Worm (Caenorhabditis elegans) whole organism, L2 larva: ENCODE measurements around the gene kcnl-3.

Experiments used
- C34F6.9 ChIP-seq: fragments of 150-350 bp; optimal IDR thresholded peaks from 2 replicates; lab custom pipeline; 2014; ENCODE audit warnings: missing biosample characterization, missing genetic modification characterization
- F13H6.1 ChIP-seq: sonication (generic microtip); optimal IDR thresholded peaks from 2 replicates; lab custom pipeline; 2016; ENCODE audit warnings: missing genetic modification characterization, missing compliant biosample characterization
- R02D3.7 ChIP-seq: fragments of 150-350 bp; optimal IDR thresholded peaks from 2 replicates; lab custom pipeline; 2014; ENCODE audit warnings: missing biosample characterization, missing genetic modification characterization
- Y55F3AM.14 ChIP-seq: fragments of 200-800 bp; sonication (Bioruptor generic); optimal IDR thresholded peaks from 2 replicates; lab custom pipeline; 2018; ENCODE audit warnings: mild to moderate bottlenecking, missing genetic modification characterization, missing compliant biosample characterization
- alr-1 ChIP-seq: fragments of 150-350 bp; optimal IDR thresholded peaks from 2 replicates; lab custom pipeline; 2014; ENCODE audit warnings: missing biosample characterization, missing genetic modification characterization
- aly-2 ChIP-seq: fragments of 150-350 bp; optimal IDR thresholded peaks from 2 replicates; lab custom pipeline; 2014; ENCODE audit warnings: missing biosample characterization, missing genetic modification characterization
- ama-1 ChIP-seq: fragments of 150-350 bp; optimal IDR thresholded peaks from 2 replicates; lab custom pipeline; 2018; ENCODE audit warnings: inconsistent platforms
- ceh-16 ChIP-seq: fragments of 150-350 bp; optimal IDR thresholded peaks from 2 replicates; lab custom pipeline; 2014; ENCODE audit warnings: missing biosample characterization, missing genetic modification characterization
- ceh-82 ChIP-seq: fragments of 150-350 bp; optimal IDR thresholded peaks from 2 replicates; lab custom pipeline; 2014; ENCODE audit warnings: missing biosample characterization, missing genetic modification characterization
- crh-2 ChIP-seq: sonication (generic microtip); optimal IDR thresholded peaks from 2 replicates; lab custom pipeline; 2017; ENCODE audit warnings: missing biosample characterization, missing genetic modification characterization
- egl-27 ChIP-seq: sonication (generic microtip); optimal IDR thresholded peaks from 3 replicates; lab custom pipeline; 2017; ENCODE audit warnings: missing biosample characterization, missing genetic modification reagents, missing genetic modification characterization
- fos-1 ChIP-seq: fragments of 150-350 bp; optimal IDR thresholded peaks from 2 replicates; lab custom pipeline; 2014; ENCODE audit warnings: missing biosample characterization, missing genetic modification characterization
- lin-11 ChIP-seq: fragments of 150-350 bp; sonication (generic microtip); optimal IDR thresholded peaks from 2 replicates; lab custom pipeline; 2014; ENCODE audit warnings: missing biosample characterization, missing genetic modification characterization, inconsistent platforms, mixed read lengths
- lsy-2 ChIP-seq, 2 experiments: fragments of 150-350 bp in 1 of 2; sonication (generic microtip) in 1 of 2; optimal IDR thresholded peaks; 2 replicates each; lab custom pipeline; 2014 to 2017; ENCODE audit warnings: missing biosample characterization in 2 of 2, missing genetic modification characterization in 2 of 2
- mab-5 ChIP-seq: fragments of 150-350 bp; optimal IDR thresholded peaks from 2 replicates; lab custom pipeline; 2014; ENCODE audit warnings: missing biosample characterization, missing genetic modification characterization
- mbf-1 ChIP-seq: sonication (generic microtip); optimal IDR thresholded peaks from 2 replicates; lab custom pipeline; 2017; ENCODE audit warnings: missing biosample characterization, missing genetic modification characterization
- mdl-1 ChIP-seq, 2 experiments: fragments of 150-350 bp in 1 of 2; sonication (generic microtip) in 1 of 2; optimal IDR thresholded peaks; 2 replicates each; lab custom pipeline; 2017; ENCODE audit warnings: missing biosample characterization in 2 of 2, missing genetic modification characterization in 2 of 2
- nhr-10 ChIP-seq: sonication (generic microtip); optimal IDR thresholded peaks from 2 replicates; lab custom pipeline; 2017; ENCODE audit warnings: missing biosample characterization, missing genetic modification characterization
- nhr-129 ChIP-seq: fragments of 150-350 bp; optimal IDR thresholded peaks from 2 replicates; lab custom pipeline; 2014; ENCODE audit warnings: missing biosample characterization, missing genetic modification characterization
- nhr-23 ChIP-seq: fragments of 150-350 bp; optimal IDR thresholded peaks from 2 replicates; lab custom pipeline; 2014; ENCODE audit warnings: missing biosample characterization, missing genetic modification reagents, missing genetic modification characterization
- nhr-237 ChIP-seq: fragments of 150-350 bp; optimal IDR thresholded peaks from 2 replicates; lab custom pipeline; 2014; ENCODE audit warnings: missing biosample characterization, missing genetic modification characterization
- nhr-25 ChIP-seq: fragments of 150-350 bp; sonication (generic microtip); optimal IDR thresholded peaks from 3 replicates; lab custom pipeline; 2014; ENCODE audit warnings: missing biosample characterization, missing genetic modification characterization
- nhr-77 ChIP-seq: fragments of 150-350 bp; optimal IDR thresholded peaks from 2 replicates; lab custom pipeline; 2014; ENCODE audit warnings: missing biosample characterization, missing genetic modification characterization
- peb-1 ChIP-seq: fragments of 150-350 bp; optimal IDR thresholded peaks from 2 replicates; lab custom pipeline; 2014; ENCODE audit warnings: missing biosample characterization, missing genetic modification characterization
- sem-4 ChIP-seq: fragments of 150-350 bp; optimal IDR thresholded peaks from 2 replicates; lab custom pipeline; 2014; ENCODE audit warnings: missing biosample characterization, missing genetic modification reagents, missing genetic modification characterization
- sma-3 ChIP-seq: sonication (generic microtip); optimal IDR thresholded peaks from 2 replicates; lab custom pipeline; 2016; ENCODE audit warnings: missing genetic modification reagents, missing genetic modification characterization, missing compliant biosample characterization
- sma-9 ChIP-seq, 2 experiments: fragments of 150-350 bp in 1 of 2; sonication (generic microtip) in 1 of 2; optimal IDR thresholded peaks; 2 replicates each; lab custom pipeline; 2014 to 2016; ENCODE audit warnings: missing genetic modification characterization in 2 of 2, mild to moderate bottlenecking in 1 of 2, missing biosample characterization in 1 of 2, missing compliant biosample characterization in 1 of 2, missing genetic modification reagents in 1 of 2, moderate library complexity in 1 of 2
- snpc-4 ChIP-seq: fragments of 150-350 bp; optimal IDR thresholded peaks from 2 replicates; lab custom pipeline; 2014; ENCODE audit warnings: missing biosample characterization, missing genetic modification characterization
- unc-55 ChIP-seq: fragments of 150-350 bp; sonication (generic microtip); optimal IDR thresholded peaks from 3 replicates; lab custom pipeline; 2014; ENCODE audit warnings: missing biosample characterization, missing genetic modification reagents, missing genetic modification characterization
- unc-62 ChIP-seq: fragments of 150-350 bp; optimal IDR thresholded peaks from 2 replicates; lab custom pipeline; 2014; ENCODE audit warnings: missing biosample characterization, missing genetic modification reagents, missing genetic modification characterization
- zag-1 ChIP-seq: fragments of 150-350 bp; optimal IDR thresholded peaks from 2 replicates; lab custom pipeline; 2014; ENCODE audit warnings: missing biosample characterization, missing genetic modification characterization
- ztf-4 ChIP-seq: fragments of 150-350 bp; optimal IDR thresholded peaks from 2 replicates; lab custom pipeline; 2014; ENCODE audit warnings: missing biosample characterization, missing genetic modification characterization

kcnl-3 gene

ce11 chrX:5360682-5361081, 26.0 kb upstream of the kcnl-3 start:
- no peak for TF ChIP-seq unc-62 (GFP tag; lab: Kevin White, UChicago)
- TF ChIP-seq aly-2 = no peak
- no peak for TF ChIP-seq alr-1 (tag; lab: Kevin White, UChicago)
- no peak for TF ChIP-seq sma-9 (GFP tag; optimal IDR thresholded peaks at IDR 0.05; lab: Kevin White, UChicago)
- TF ChIP-seq sma-9 (tag; optimal IDR thresholded peaks at IDR 0.05; lab: Kevin White, UChicago) = no peak
- TF ChIP-seq nhr-25 (tag; lab: Kevin White, UChicago) = no peak
- no peak for TF ChIP-seq ztf-4 (tag; lab: Kevin White, UChicago)
- no peak for TF ChIP-seq snpc-4 (tag; lab: Kevin White, UChicago)
- TF ChIP-seq Y55F3AM.14 (GFP tag; lab: Kevin White, UChicago) = no peak
- no peak for TF ChIP-seq nhr-77 (tag; lab: Kevin White, UChicago)
- no peak for TF ChIP-seq lsy-2 (tag; optimal IDR thresholded peaks at IDR 0.05; lab: Kevin White, UChicago)
- TF ChIP-seq ceh-16 (tag; lab: Kevin White, UChicago) = no peak

- no peak for TF ChIP-seq nhr-10
- no peak for TF ChIP-seq sem-4
- no peak for TF ChIP-seq ama-1
- no peak for TF ChIP-seq lsy-2 (tag; optimal IDR thresholded peaks at IDR 0.05; lab: Kevin White, UChicago)
- no peak for TF ChIP-seq unc-62 (GFP tag; lab: Kevin White, UChicago)
These were observed 22.4 kb upstream of the kcnl-3 start, which contains the start of gene chtl-1 for ce11 chrX:5364222-5364621. chtl-1 (minus strand) TSS chrX:5364322.

DNA sequence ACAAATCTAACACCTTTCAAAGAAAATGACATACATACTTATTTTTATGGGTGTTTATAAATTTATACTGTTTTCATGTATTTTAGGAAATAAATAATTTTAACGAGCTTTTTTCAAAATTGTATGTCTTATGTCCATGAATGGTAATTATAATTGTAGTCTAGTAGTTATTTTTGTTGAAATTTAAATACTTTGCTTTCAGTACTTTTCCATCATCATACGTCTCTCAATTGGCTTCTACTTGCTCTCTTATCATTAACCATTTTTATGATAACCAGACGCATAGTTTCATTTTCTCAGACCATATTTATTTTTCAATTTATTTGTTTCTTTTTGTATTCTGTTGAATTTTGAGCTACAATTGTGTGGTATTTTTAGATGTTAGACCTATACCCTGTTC, 21.2 kb upstream of the kcnl-3 start, which contains the start of gene F35C8.5:
F35C8.5 (plus strand) TSS at position 377 of the 400 bp plus-strand sequence.
- TF ChIP-seq snpc-4 (tag; lab: Kevin White, UChicago) (no peak), fos-1 (peak; percentile 38)

DNA sequence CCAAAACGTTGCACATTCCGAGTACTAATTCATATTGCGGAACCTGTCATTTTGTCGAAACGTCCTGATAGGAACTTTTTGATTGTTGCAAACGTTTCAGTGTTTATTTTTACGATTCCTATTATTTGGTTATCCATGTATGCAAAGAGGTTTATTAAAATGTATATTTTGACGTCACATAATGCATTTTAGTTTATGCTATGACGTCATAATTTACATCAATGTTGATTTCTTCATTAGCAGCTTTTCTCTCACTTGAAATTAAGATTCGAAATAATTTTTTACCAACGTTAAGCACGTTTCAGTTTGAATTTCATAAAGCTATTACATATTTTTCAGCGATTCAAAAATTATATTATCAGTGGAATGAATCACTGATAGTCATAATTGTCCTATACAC, 20.0 kb upstream of the kcnl-3 start:
- TF ChIP-seq sma-9 (GFP tag; optimal IDR thresholded peaks at IDR 0.05; lab: Kevin White, UChicago) = no peak
- TF ChIP-seq sma-9 (tag; optimal IDR thresholded peaks at IDR 0.05; lab: Kevin White, UChicago) = no peak
- TF ChIP-seq unc-62 (GFP tag; lab: Kevin White, UChicago) = no peak
- TF ChIP-seq ceh-16 (tag; lab: Kevin White, UChicago) = no peak
- TF ChIP-seq sma-3 (GFP tag; lab: Kevin White, UChicago) = no peak

- no peak for TF ChIP-seq fos-1
- no peak for TF ChIP-seq unc-62 (GFP tag; lab: Kevin White, UChicago)
- TF ChIP-seq C34F6.9 (tag; lab: Kevin White, UChicago) = peak; percentile 40
- no peak for TF ChIP-seq nhr-10
- peak in 1 of 2 experiments; percentile 33 for TF ChIP-seq lsy-2 (tag; optimal IDR thresholded peaks at IDR 0.05; lab: Kevin White, UChicago)
- peak; percentile 25 for TF ChIP-seq lin-11 (tag; lab: Kevin White, UChicago)
- TF ChIP-seq R02D3.7 (tag; lab: Kevin White, UChicago) = no peak
- TF ChIP-seq ceh-82 = no peak
- TF ChIP-seq F13H6.1 = peak; percentile 45
- peak in 1 of 2 experiments; percentile 12 for TF ChIP-seq mdl-1 (tag; optimal IDR thresholded peaks at IDR 0.05; lab: Kevin White, UChicago)
- no peak for TF ChIP-seq mbf-1 (tag; lab: Kevin White, UChicago)
- TF ChIP-seq mab-5 (tag; lab: Kevin White, UChicago) = peak; percentile 32
- TF ChIP-seq zag-1 (tag; lab: Kevin White, UChicago) = peak; percentile 49
- TF ChIP-seq ama-1 = no peak
- no peak for TF ChIP-seq nhr-23 (tag; lab: Kevin White, UChicago)
- TF ChIP-seq peb-1 = no peak
- TF ChIP-seq sma-9 (GFP tag; optimal IDR thresholded peaks at IDR 0.05; lab: Kevin White, UChicago) = peak; percentile 31
- no peak for TF ChIP-seq sma-9 (tag; optimal IDR thresholded peaks at IDR 0.05; lab: Kevin White, UChicago)
- TF ChIP-seq unc-55 (GFP tag; lab: Kevin White, UChicago) = peak; percentile 64
- TF ChIP-seq crh-2 (tag; lab: Kevin White, UChicago) = peak; percentile 53
- TF ChIP-seq egl-27 = no peak
- peak; percentile 26 for TF ChIP-seq Y55F3AM.14 (GFP tag; lab: Kevin White, UChicago)
- TF ChIP-seq snpc-4 (tag; lab: Kevin White, UChicago) = no peak
- peak; percentile 9 for TF ChIP-seq nhr-129 (tag; lab: Kevin White, UChicago)
These were observed 18.4 kb upstream of the kcnl-3 start, which contains the start of gene jkk-1 for ce11 chrX:5368220-5368619. jkk-1 (plus strand) TSS chrX:5368468.

- TF ChIP-seq nhr-237 (tag; lab: Kevin White, UChicago) = no peak
- TF ChIP-seq, all 48 proteins: peak for 0
These were observed 16.1 kb upstream of the kcnl-3 start for ce11 chrX:5370605-5371004.
